Worm (Caenorhabditis elegans) whole organism, L4/young adult: ENCODE measurements around the gene F49E11.7.

ENCODE experiments used
- W03F9.2 ChIP-seq: fragments of 150-350 bp; optimal IDR thresholded peaks from 2 replicates; lab custom pipeline; 2014; ENCODE audit warnings: missing biosample characterization, missing genetic modification characterization
- him-1 ChIP-seq: sonication (generic microtip); optimal IDR thresholded peaks from 2 replicates; lab custom pipeline; 2016; ENCODE audit warnings: missing genotype, missing genetic modification reagents, missing genetic modification characterization, missing compliant biosample characterization

DNA sequence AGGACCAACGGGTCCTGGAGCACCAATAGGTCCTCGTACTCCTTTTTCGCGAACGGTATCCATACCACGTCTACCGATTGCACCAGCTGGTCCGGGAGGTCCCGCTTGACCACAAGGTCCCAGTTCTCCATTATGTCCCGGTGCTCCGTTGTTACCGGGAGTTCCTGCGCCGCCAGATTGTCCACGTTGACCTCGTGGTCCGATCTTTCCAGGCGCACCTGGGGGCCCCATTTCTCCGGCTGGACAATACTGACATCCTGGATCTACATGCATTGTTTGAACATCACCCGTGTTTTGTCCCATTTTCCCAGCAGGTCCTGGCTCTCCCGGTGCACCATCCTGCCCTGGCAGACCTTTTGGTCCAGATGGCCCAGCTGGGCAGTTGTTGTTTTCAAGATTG lies 13.4 kb downstream of the F49E11.7 start:
- TF ChIP-seq him-1 (tag; lab: Kevin White, UChicago), result no peak
- no peak for TF ChIP-seq W03F9.2 (tag; lab: Kevin White, UChicago)
